Worm (Caenorhabditis elegans) whole organism, L2 larva: ENCODE measurements around the gene C17E7.13.

Experiments used
- ama-1 ChIP-seq: fragments of 150-350 bp; optimal IDR thresholded peaks from 2 replicates; lab custom pipeline; 2018; ENCODE audit warnings: inconsistent platforms
- blmp-1 ChIP-seq: sonication (generic microtip); optimal IDR thresholded peaks from 2 replicates; lab custom pipeline; 2017; ENCODE audit warnings: missing genetic modification characterization, mild to moderate bottlenecking, missing compliant biosample characterization, antibody characterized with exemption, moderate library complexity; ENCODE audit not compliant: insufficient read depth
- ceh-16 ChIP-seq: fragments of 150-350 bp; optimal IDR thresholded peaks from 2 replicates; lab custom pipeline; 2014; ENCODE audit warnings: missing biosample characterization, missing genetic modification characterization
- ceh-82 ChIP-seq: fragments of 150-350 bp; optimal IDR thresholded peaks from 2 replicates; lab custom pipeline; 2014; ENCODE audit warnings: missing biosample characterization, missing genetic modification characterization
- elt-1 ChIP-seq: fragments of 150-350 bp; optimal IDR thresholded peaks from 2 replicates; lab custom pipeline; 2014; ENCODE audit warnings: missing biosample characterization, missing genetic modification characterization
- elt-3 ChIP-seq: sonication (generic microtip); optimal IDR thresholded peaks from 2 replicates; lab custom pipeline; 2017; ENCODE audit warnings: missing biosample characterization, missing genetic modification characterization
- mbf-1 ChIP-seq: sonication (generic microtip); optimal IDR thresholded peaks from 2 replicates; lab custom pipeline; 2017; ENCODE audit warnings: missing biosample characterization, missing genetic modification characterization
- mdl-1 ChIP-seq, 2 experiments: fragments of 150-350 bp in 1 of 2; sonication (generic microtip) in 1 of 2; optimal IDR thresholded peaks; 2 replicates each; lab custom pipeline; 2017; ENCODE audit warnings: missing biosample characterization in 2 of 2, missing genetic modification characterization in 2 of 2
- nhr-11 ChIP-seq: fragments of 150-350 bp; optimal IDR thresholded peaks from 2 replicates; lab custom pipeline; 2014; ENCODE audit warnings: missing biosample characterization, missing genetic modification characterization
- nhr-12 ChIP-seq: fragments of 150-350 bp; optimal IDR thresholded peaks from 2 replicates; lab custom pipeline; 2014; ENCODE audit warnings: missing biosample characterization, missing genetic modification characterization
- nhr-129 ChIP-seq: fragments of 150-350 bp; optimal IDR thresholded peaks from 2 replicates; lab custom pipeline; 2014; ENCODE audit warnings: missing biosample characterization, missing genetic modification characterization
- skn-1 ChIP-seq: sonication (generic microtip); optimal IDR thresholded peaks from 2 replicates; lab custom pipeline; 2017; ENCODE audit warnings: missing biosample characterization, missing genetic modification characterization
- unc-55 ChIP-seq: fragments of 150-350 bp; sonication (generic microtip); optimal IDR thresholded peaks from 3 replicates; lab custom pipeline; 2014; ENCODE audit warnings: missing biosample characterization, missing genetic modification reagents, missing genetic modification characterization

ce11 chrV:3843926-3844325 lies 45.2 kb downstream of the C17E7.13 start, which contains the start of gene ugt-32:
- TF ChIP-seq unc-55 (GFP tag; lab: Kevin White, UChicago) (no peak), ceh-16 (tag; lab: Kevin White, UChicago) (no peak), nhr-12 (tag; lab: Kevin White, UChicago) (no peak), skn-1 (no peak), elt-3 (tag; lab: Kevin White, UChicago) (no peak), nhr-129 (tag; lab: Kevin White, UChicago) (no peak), blmp-1 (tag; lab: Kevin White, UChicago) (no peak), ama-1 (lab: Kevin White, UChicago) (no peak), mdl-1 (tag; optimal IDR thresholded peaks at IDR 0.05; lab: Kevin White, UChicago) (no peak), nhr-11 (no peak), ceh-82 (tag; lab: Kevin White, UChicago) (no peak), elt-1 (tag; lab: Kevin White, UChicago) (no peak), mbf-1 (tag; lab: Kevin White, UChicago) (no peak)
